Worm (Caenorhabditis elegans): ENCODE measurements around the gene osm-10.

The osm-10 gene

ce11 chrIII:7203130-7203775 lies 39.8 kb upstream of the osm-10 start (continued):
- TF ChIP-seq nhr-48 (tag; optimal IDR thresholded peaks at IDR 0.05) (no peak), saeg-2 (GFP tag; IDR thresholded peaks at IDR 0.05) (no peak), gei-8 (GFP tag; optimal IDR thresholded peaks at IDR 0.05) (no peak), lin-39 (tag; optimal IDR thresholded peaks at IDR 0.05) (no peak), ceh-44 (GFP tag; IDR thresholded peaks at IDR 0.05) (no peak), hif-1 (tag; optimal IDR thresholded peaks at IDR 0.05) (no peak), Y48G9A.11 (GFP tag; IDR thresholded peaks at IDR 0.05) (no peak), F37D6.2 (tag; optimal IDR thresholded peaks at IDR 0.05) (no peak), ctbp-1 (GFP tag; IDR thresholded peaks at IDR 0.05) (no peak), fkh-10 (GFP tag; optimal IDR thresholded peaks at IDR 0.05) (no peak), nhr-42 (GFP tag; IDR thresholded peaks at IDR 0.05) (no peak), F26F4.8 (GFP tag; conservative IDR thresholded peaks at IDR 0.05) (no peak), egl-27 (tag; optimal IDR thresholded peaks at IDR 0.05) (no peak), Y105C5A.15 (GFP tag; IDR thresholded peaks at IDR 0.05) (no peak), fos-1 (tag; optimal IDR thresholded peaks at IDR 0.05) (no peak), aha-1 (tag) (peak; percentile 95), php-3 (GFP tag; IDR thresholded peaks at IDR 0.05) (no peak), zip-11 (GFP tag; IDR thresholded peaks at IDR 0.05) (no peak), D1046.2 (GFP tag; IDR thresholded peaks at IDR 0.05) (no peak), mxl-2 (GFP tag; conservative IDR thresholded peaks at IDR 0.05) (no peak), nhr-6 (tag; optimal IDR thresholded peaks at IDR 0.05) (no peak), dmd-6 (GFP tag; IDR thresholded peaks at IDR 0.05) (no peak), snpc-4 (tag; optimal IDR thresholded peaks at IDR 0.05) (no peak), tra-1 (GFP tag; IDR thresholded peaks at IDR 0.05) (0 out of 2 replicates have a peak, but pooled peaks have one; percentile 37), snpc-1.2 (GFP tag; IDR thresholded peaks at IDR 0.05) (no peak), ceh-62 (tag; optimal IDR thresholded peaks at IDR 0.05) (no peak), unc-62 (GFP tag; optimal IDR thresholded peaks at IDR 0.05 in 1 of 2) (no peak), unc-62 (tag; optimal IDR thresholded peaks at IDR 0.05) (no peak), aly-2 (tag; optimal IDR thresholded peaks at IDR 0.05) (no peak), ceh-32 (tag; optimal IDR thresholded peaks at IDR 0.05; ENCODE audit: poor library complexity) (no peak), arid-1 (GFP tag; conservative IDR thresholded peaks at IDR 0.05) (no peak)

DNA sequence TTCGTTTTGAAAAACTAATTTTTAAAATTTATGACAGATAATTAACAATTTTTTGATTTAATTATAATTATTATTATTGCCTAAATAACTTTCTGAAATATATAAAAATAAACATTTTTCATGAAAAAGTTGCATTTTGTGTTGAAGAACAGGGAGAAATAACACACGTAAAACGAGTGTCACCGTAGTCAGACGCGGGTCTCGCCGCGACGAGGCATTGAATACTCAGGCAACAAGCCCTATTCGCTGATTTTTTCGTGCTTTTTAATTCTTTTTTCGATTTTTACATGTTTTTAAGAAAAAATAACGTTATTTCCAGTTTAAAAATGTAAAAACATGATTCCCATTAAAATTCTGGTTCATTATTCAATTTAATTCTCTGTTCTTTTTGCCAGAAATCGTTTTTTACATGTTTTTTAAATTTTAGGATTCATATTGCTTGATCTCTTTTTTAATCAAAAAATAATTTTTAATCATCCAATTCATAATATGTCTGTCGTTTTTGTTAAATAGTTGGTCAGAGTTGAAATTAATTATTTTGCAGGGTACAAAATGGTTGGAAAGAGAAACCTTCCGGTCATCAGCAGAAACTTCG lies 35.1 kb upstream of the osm-10 start, which contains the start of gene rpl-6:
Gene rpl-6, plus strand, starts transcription at position 545 of the 595 bp plus-strand sequence.
- peak; percentile 41 for TF ChIP-seq unc-130 (GFP tag; optimal IDR thresholded peaks at IDR 0.05)
- TF ChIP-seq F26F4.8 (GFP tag; conservative IDR thresholded peaks at IDR 0.05) = no peak
- TF ChIP-seq mes-2 (tag; optimal IDR thresholded peaks at IDR 0.05; ENCODE audit: poor library complexity, severe bottlenecking) = peak; percentile 91
- no peak for TF ChIP-seq tag-97 (GFP tag; IDR thresholded peaks at IDR 0.05)
- TF ChIP-seq Y75B8A.6 (GFP tag; IDR thresholded peaks at IDR 0.05) = no peak
- peak; percentile 62 for TF ChIP-seq nhr-25 (tag; optimal IDR thresholded peaks at IDR 0.05; ENCODE audit: borderline replicate concordance, insufficient read depth)
- peak; percentile 88 for TF ChIP-seq dpl-1 (GFP tag; optimal IDR thresholded peaks at IDR 0.05)
- peak; percentile 82 for TF ChIP-seq lin-38 (GFP tag; IDR thresholded peaks at IDR 0.05)
- TF ChIP-seq arid-1 (GFP tag; conservative IDR thresholded peaks at IDR 0.05) = peak; percentile 80
- TF ChIP-seq daf-16 (GFP tag; optimal IDR thresholded peaks at IDR 0.05) = no peak
- TF ChIP-seq daf-16 (tag; optimal IDR thresholded peaks at IDR 0.05) = peak; percentile 85
- 0 out of 2 replicates have a peak, but pooled peaks have one; percentile 32 for TF ChIP-seq ceh-44 (GFP tag; IDR thresholded peaks at IDR 0.05)
- no peak for TF ChIP-seq ces-1 (GFP tag; optimal IDR thresholded peaks at IDR 0.05)
- no peak for TF ChIP-seq lin-1 (GFP tag; IDR thresholded peaks at IDR 0.05)
- peak; percentile 78 for TF ChIP-seq hmg-1.1 (GFP tag; IDR thresholded peaks at IDR 0.05)
- peak; percentile 60 for TF ChIP-seq dmd-6 (GFP tag; IDR thresholded peaks at IDR 0.05)
- peak; percentile 66; the same call in 1 of the 2 replicates for TF ChIP-seq zfp-3 (GFP tag; conservative IDR thresholded peaks at IDR 0.05)
- peak; percentile 88 for TF ChIP-seq hlh-30 (tag; optimal IDR thresholded peaks at IDR 0.05; ENCODE audit: insufficient read depth)
- peak; percentile 17 for TF ChIP-seq gei-8 (GFP tag; optimal IDR thresholded peaks at IDR 0.05)
- no peak for TF ChIP-seq nhr-237 (tag; optimal IDR thresholded peaks at IDR 0.05)
- TF ChIP-seq lsy-2 (tag; optimal IDR thresholded peaks at IDR 0.05) = peak; percentile 98 to 100
- peak; percentile 24 for TF ChIP-seq nhr-48 (tag; optimal IDR thresholded peaks at IDR 0.05)
- TF ChIP-seq pha-4 (GFP tag; IDR thresholded peaks at IDR 0.05) = peak; percentile 24; the same call in 1 of the 2 replicates
- TF ChIP-seq pha-4 (tag; optimal IDR thresholded peaks at IDR 0.05) = peak; percentile 86

Data from whole organism, L4 larva.